Fruit fly (Drosophila melanogaster): Measurements from ENCODE around the gene Art6.

DNA sequence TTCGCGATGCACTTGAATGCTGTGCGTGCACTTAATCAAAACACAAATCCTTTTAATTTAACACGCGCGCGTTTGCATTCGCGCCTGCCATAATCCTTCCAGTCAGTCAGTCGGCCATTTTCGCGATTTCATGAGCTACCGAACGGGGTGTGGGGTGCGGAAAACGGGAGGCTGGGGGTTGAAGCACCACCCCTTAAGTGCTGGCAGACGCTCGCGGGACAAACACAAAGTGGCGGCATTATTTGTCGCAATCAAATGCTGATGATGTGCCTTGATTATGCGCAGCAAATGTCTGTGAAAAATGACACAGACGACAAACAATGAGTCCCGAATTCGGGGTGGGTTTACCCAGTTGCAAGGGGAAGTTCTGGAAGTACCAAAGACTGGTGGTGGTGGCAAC, 50.0 kb downstream of the Art6 start:
- no peak for TF ChIP-seq Met (GFP tag; optimal IDR thresholded peaks at IDR 0.05)
- no peak for TF ChIP-seq Smox (GFP tag; optimal IDR thresholded peaks at IDR 0.05)
- no peak for TF ChIP-seq CG8319 (GFP tag; optimal IDR thresholded peaks at IDR 0.05)
- no peak for TF ChIP-seq Sox102F (GFP tag; optimal IDR thresholded peaks at IDR 0.05)
- no peak for TF ChIP-seq fd59A (GFP tag; optimal IDR thresholded peaks at IDR 0.05)
- TF ChIP-seq CG3919 (GFP tag; optimal IDR thresholded peaks at IDR 0.05), result no peak
- TF ChIP-seq CG6854 (GFP tag; optimal IDR thresholded peaks at IDR 0.05), result no peak
- no peak for TF ChIP-seq Hr39 (GFP tag; optimal IDR thresholded peaks at IDR 0.05)
- no peak for TF ChIP-seq CG15336 (GFP tag; IDR thresholded peaks at IDR 0.05)
- no peak for TF ChIP-seq Sox14 (GFP tag; optimal IDR thresholded peaks at IDR 0.05)
- no peak for TF ChIP-seq pdm3 (GFP tag; optimal IDR thresholded peaks at IDR 0.05)
- no peak for TF ChIP-seq Ets21C (GFP tag; optimal IDR thresholded peaks at IDR 0.05)

Data from whole organism, prepupa.